Worm (Caenorhabditis elegans): ENCODE results near the gene C29A12.22.

DNA sequence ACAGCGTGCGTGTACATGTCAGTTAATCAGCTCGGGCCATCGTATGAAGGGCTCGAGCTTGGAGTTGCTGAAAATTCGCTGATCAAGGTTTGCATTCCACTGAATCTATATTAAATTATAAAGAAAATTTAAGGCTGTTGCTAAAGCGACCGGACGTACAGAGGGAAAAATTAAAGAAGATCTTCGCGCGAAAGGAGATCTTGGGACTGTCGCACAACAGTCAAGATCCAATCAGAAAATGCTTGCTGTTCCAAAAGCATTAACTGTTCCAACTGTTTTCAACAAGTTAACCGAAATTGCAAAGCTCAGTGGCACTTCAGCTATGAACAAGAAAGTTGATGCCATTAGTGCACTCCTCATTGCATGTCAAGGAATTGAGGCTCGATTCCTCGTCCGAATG, 2.5 kb downstream of the C29A12.22 start:
- TF ChIP-seq Y79H2A.3 (GFP tag; conservative IDR thresholded peaks at IDR 0.05) (no peak), sea-2 (GFP tag; IDR thresholded peaks at IDR 0.05) (no peak), ama-1 (optimal IDR thresholded peaks at IDR 0.05) (no peak), ama-1 (GFP tag; optimal IDR thresholded peaks at IDR 0.05) (no peak), pha-4 (tag; optimal IDR thresholded peaks at IDR 0.05) (no peak), egrh-3 (GFP tag; IDR thresholded peaks at IDR 0.05) (no peak), ets-4 (GFP tag; optimal IDR thresholded peaks at IDR 0.05) (no peak), snpc-1.1 (tag; optimal IDR thresholded peaks at IDR 0.05; ENCODE audit: insufficient read depth) (no peak), hlh-12 (tag; optimal IDR thresholded peaks at IDR 0.05) (no peak)

Measured in whole organism, young adult.